Worm (Caenorhabditis elegans): ENCODE measurements around the gene mlc-1.

DNA sequence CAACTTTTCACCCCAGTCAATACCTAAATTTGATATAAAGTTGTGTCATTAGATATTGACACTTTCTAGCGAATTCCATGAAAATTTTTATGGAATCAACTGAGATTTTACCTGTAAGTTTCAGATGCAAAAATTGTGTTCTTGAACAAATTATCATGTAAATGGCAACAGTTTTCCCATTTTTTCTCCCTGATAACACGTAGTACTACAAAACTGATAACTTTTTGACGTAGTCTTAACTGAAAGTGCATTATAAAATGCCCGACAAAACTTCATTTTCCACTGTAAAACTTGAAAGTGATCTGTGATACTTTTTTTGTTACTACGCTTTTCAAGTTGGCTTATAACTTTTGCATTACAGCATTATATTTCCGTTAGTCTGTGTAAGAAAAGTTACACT, 19.7 kb downstream of the mlc-1 start:
- TF ChIP-seq ama-1 (optimal IDR thresholded peaks at IDR 0.05), result no peak
- no peak for TF ChIP-seq lin-13 (GFP tag; optimal IDR thresholded peaks at IDR 0.05)
- TF ChIP-seq lsy-2 (tag; optimal IDR thresholded peaks at IDR 0.05), result no peak
- no peak for TF ChIP-seq zag-1 (tag; optimal IDR thresholded peaks at IDR 0.05)
- TF ChIP-seq ceh-28 (tag; optimal IDR thresholded peaks at IDR 0.05), result no peak
- no peak for TF ChIP-seq Y75B8A.6 (GFP tag; IDR thresholded peaks at IDR 0.05)
- no peak for TF ChIP-seq lin-39 (tag; optimal IDR thresholded peaks at IDR 0.05)

Measured in whole organism, L4 larva.